Worm (Caenorhabditis elegans) whole organism, L4 larva: ENCODE results near the gene C10C6.7.

Source experiments
- F49E8.2 ChIP-seq: sonication (generic microtip); optimal IDR thresholded peaks from 2 replicates; lab custom pipeline; 2016; ENCODE audit warnings: missing compliant biosample characterization, mild to moderate bottlenecking, missing genetic modification characterization, borderline replicate concordance
- T20F7.1 ChIP-seq: fragments of 200-800 bp; sonication (Bioruptor generic); optimal IDR thresholded peaks from 2 replicates; lab custom pipeline; 2018; ENCODE audit warnings: mild to moderate bottlenecking, missing genetic modification characterization, missing compliant biosample characterization
- Y5F2A.4 ChIP-seq: fragments of 200-800 bp; sonication (Bioruptor generic); optimal IDR thresholded peaks from 2 replicates; lab custom pipeline; 2018; ENCODE audit warnings: mild to moderate bottlenecking, missing genetic modification characterization, missing compliant biosample characterization
- aha-1 ChIP-seq: fragments of 150-350 bp; peaks from one replicate; lab custom pipeline; 2014; ENCODE audit warnings: missing biosample characterization, missing genetic modification characterization
- attf-4 ChIP-seq: sonication (generic microtip); optimal IDR thresholded peaks from 3 replicates; lab custom pipeline; 2017; ENCODE audit warnings: missing biosample characterization, missing genetic modification characterization
- cey-2 ChIP-seq: sonication (generic microtip); optimal IDR thresholded peaks from 3 replicates; lab custom pipeline; 2017; ENCODE audit warnings: missing genetic modification characterization, mild to moderate bottlenecking, missing compliant biosample characterization, antibody characterized with exemption, borderline replicate concordance; ENCODE audit not compliant: insufficient read depth
- ctbp-1 ChIP-seq: fragments of 200-800 bp; sonication (Bioruptor generic); IDR thresholded peaks from 2 replicates; pipeline ENCODE4 v1.3.6; 2022; ENCODE audit warnings: missing genetic modification reagents, missing genetic modification characterization, missing compliant biosample characterization
- daf-16 ChIP-seq, 3 experiments: sonication (generic microtip); optimal IDR thresholded peaks; 2 replicates each; lab custom pipeline; 2016 to 2017; ENCODE audit warnings: missing genetic modification characterization in 3 of 3, missing genetic modification reagents in 3 of 3, mild to moderate bottlenecking in 2 of 3, missing compliant biosample characterization in 2 of 3, missing biosample characterization in 1 of 3, moderate library complexity in 1 of 3
- dmd-6 ChIP-seq: fragments of 200-800 bp; sonication (Bioruptor generic); IDR thresholded peaks from 2 replicates; pipeline ENCODE4 v1.3.6; 2022; ENCODE audit warnings: missing genetic modification reagents, missing genetic modification characterization, missing compliant biosample characterization
- dve-1 ChIP-seq: sonication (generic microtip); optimal IDR thresholded peaks from 2 replicates; lab custom pipeline; 2017; ENCODE audit warnings: antibody characterized with exemption, mild to moderate bottlenecking, missing genetic modification characterization, missing compliant biosample characterization; ENCODE audit not compliant: insufficient read depth
- fos-1 ChIP-seq: fragments of 150-350 bp; optimal IDR thresholded peaks from 2 replicates; lab custom pipeline; 2014; ENCODE audit warnings: missing biosample characterization, missing genetic modification characterization
- hlh-11 ChIP-seq: fragments of 200-800 bp; sonication (Bioruptor generic); optimal IDR thresholded peaks from 2 replicates; lab custom pipeline; 2018; ENCODE audit warnings: mild to moderate bottlenecking, missing genetic modification characterization, missing compliant biosample characterization
- hlh-30 ChIP-seq: sonication (generic microtip); optimal IDR thresholded peaks from 2 replicates; lab custom pipeline; 2017; ENCODE audit warnings: antibody characterized with exemption, mild to moderate bottlenecking, missing genetic modification characterization, missing compliant biosample characterization; ENCODE audit not compliant: insufficient read depth
- hmg-1.1 ChIP-seq: fragments of 200-800 bp; sonication (Bioruptor generic); IDR thresholded peaks from 2 replicates; pipeline ENCODE4 v1.3.6; 2022; ENCODE audit warnings: missing genetic modification reagents, missing genetic modification characterization, missing compliant biosample characterization
- lin-13 ChIP-seq: fragments of 150-350 bp; optimal IDR thresholded peaks from 2 replicates; lab custom pipeline; 2014; ENCODE audit warnings: missing biosample characterization, missing genetic modification reagents, missing genetic modification characterization
- lin-15B ChIP-seq: fragments of 150-350 bp; sonication (generic microtip); optimal IDR thresholded peaks from 3 replicates; lab custom pipeline; 2014; ENCODE audit warnings: missing biosample characterization, missing genetic modification characterization
- lin-29 ChIP-seq: fragments of 200-800 bp; sonication (Bioruptor generic); IDR thresholded peaks from 2 replicates; pipeline ENCODE4 v1.3.6; 2022; ENCODE audit warnings: missing genetic modification reagents, missing genetic modification characterization, missing compliant biosample characterization
- lin-38 ChIP-seq: fragments of 200-800 bp; sonication (Bioruptor generic); IDR thresholded peaks from 2 replicates; pipeline ENCODE4 v1.3.6; 2022; ENCODE audit warnings: missing genetic modification reagents, missing genetic modification characterization, missing compliant biosample characterization
- lsy-2 ChIP-seq, 2 experiments: fragments of 150-350 bp in 1 of 2; sonication (generic microtip) in 1 of 2; optimal IDR thresholded peaks; 2 replicates each; lab custom pipeline; 2014 to 2017; ENCODE audit warnings: missing biosample characterization in 2 of 2, missing genetic modification characterization in 2 of 2
- madf-5 ChIP-seq, 2 experiments: fragments of 200-800 bp; sonication (Bioruptor generic); IDR thresholded peaks; 2 replicates each; pipeline ENCODE4 v1.3.6; 2022; ENCODE audit warnings: missing compliant biosample characterization in 2 of 2, missing genetic modification characterization in 2 of 2
- mdl-1 ChIP-seq, 2 experiments: fragments of 150-350 bp in 1 of 2; sonication (generic microtip) in 1 of 2; optimal IDR thresholded peaks; 2 replicates each; lab custom pipeline; 2014 to 2017; ENCODE audit warnings: missing biosample characterization in 2 of 2, missing genetic modification characterization in 2 of 2
- mdt-29 ChIP-seq: fragments of 200-800 bp; sonication (Bioruptor generic); IDR thresholded peaks from 2 replicates; pipeline ENCODE4 v1.3.6; 2022; ENCODE audit warnings: missing genetic modification reagents, missing genetic modification characterization, missing compliant biosample characterization
- mep-1 ChIP-seq: fragments of 150-350 bp; sonication (generic microtip); optimal IDR thresholded peaks from 3 replicates; lab custom pipeline; 2014; ENCODE audit warnings: missing biosample characterization, missing genetic modification characterization
- mes-2 ChIP-seq: sonication (generic microtip); optimal IDR thresholded peaks from 2 replicates; lab custom pipeline; 2016; ENCODE audit warnings: missing genotype, mild to moderate bottlenecking, missing genetic modification characterization, missing compliant biosample characterization; ENCODE audit not compliant: poor library complexity, severe bottlenecking
- mxl-3 ChIP-seq: fragments of 200-800 bp; sonication (Bioruptor generic); optimal IDR thresholded peaks from 2 replicates; lab custom pipeline; 2018; ENCODE audit warnings: mild to moderate bottlenecking, missing genetic modification characterization, missing compliant biosample characterization
- nhr-10 ChIP-seq: fragments of 150-350 bp; optimal IDR thresholded peaks from 2 replicates; lab custom pipeline; 2014; ENCODE audit warnings: missing biosample characterization, missing genetic modification characterization
- nhr-11 ChIP-seq: fragments of 150-350 bp; optimal IDR thresholded peaks from 2 replicates; lab custom pipeline; 2014; ENCODE audit warnings: missing biosample characterization, missing genetic modification characterization
- nhr-111 ChIP-seq: fragments of 200-800 bp; sonication (Bioruptor generic); optimal IDR thresholded peaks from 2 replicates; lab custom pipeline; 2018; ENCODE audit warnings: mild to moderate bottlenecking, missing genetic modification characterization, missing compliant biosample characterization
- nhr-28 ChIP-seq: fragments of 150-350 bp; optimal IDR thresholded peaks from 2 replicates; lab custom pipeline; 2014; ENCODE audit warnings: missing biosample characterization, missing genetic modification characterization
- nhr-6 ChIP-seq: fragments of 150-350 bp; optimal IDR thresholded peaks from 2 replicates; lab custom pipeline; 2014; ENCODE audit warnings: missing biosample characterization, missing genetic modification characterization
- nhr-77 ChIP-seq: fragments of 150-350 bp; optimal IDR thresholded peaks from 2 replicates; lab custom pipeline; 2014; ENCODE audit warnings: missing biosample characterization, missing genetic modification characterization
- pha-4 ChIP-seq, 2 experiments: fragments of 150-350 bp in 1 of 2; fragments of 200-800 bp in 1 of 2; sonication (Bioruptor generic) in 1 of 2; IDR thresholded peaks in 1 of 2; optimal IDR thresholded peaks in 1 of 2; 2 replicates each; pipeline versions ENCODE4 v1.3.6 to Lab custom; 2014 to 2022; ENCODE audit warnings: missing genetic modification characterization in 2 of 2, missing genetic modification reagents in 2 of 2, missing biosample characterization in 1 of 2, missing compliant biosample characterization in 1 of 2
- pqm-1 ChIP-seq: sonication (generic microtip); optimal IDR thresholded peaks from 2 replicates; lab custom pipeline; 2017; ENCODE audit warnings: missing biosample characterization, missing genetic modification characterization
- rbr-2 ChIP-seq: sonication (generic microtip); optimal IDR thresholded peaks from 2 replicates; lab custom pipeline; 2016; ENCODE audit warnings: missing genotype, missing genetic modification characterization, missing compliant biosample characterization
- saeg-2 ChIP-seq: fragments of 200-800 bp; sonication (Bioruptor generic); IDR thresholded peaks from 2 replicates; pipeline ENCODE4 v1.3.6; 2022; ENCODE audit warnings: missing genetic modification reagents, missing genetic modification characterization, missing compliant biosample characterization
- sdz-12 ChIP-seq: fragments of 200-800 bp; sonication (Bioruptor generic); optimal IDR thresholded peaks from 2 replicates; lab custom pipeline; 2018; ENCODE audit warnings: mild to moderate bottlenecking, missing genetic modification characterization, missing compliant biosample characterization
- tra-1 ChIP-seq: fragments of 200-800 bp; sonication (Bioruptor generic); IDR thresholded peaks from 2 replicates; pipeline ENCODE4 v1.3.6; 2022; ENCODE audit warnings: missing genetic modification reagents, missing genetic modification characterization, missing compliant biosample characterization
- unc-62 ChIP-seq, 3 experiments: fragments of 150-350 bp in 1 of 3; sonication (generic microtip); optimal IDR thresholded peaks in 2 of 3; peaks in 1 of 3; 1 replicate in 1 of 3; 2 replicates in 2 of 3; lab custom pipeline; 2014 to 2017; ENCODE audit warnings: missing biosample characterization in 3 of 3, missing genetic modification characterization in 3 of 3, missing genetic modification reagents in 3 of 3, missing genotype in 1 of 3

Gene C10C6.7

DNA sequence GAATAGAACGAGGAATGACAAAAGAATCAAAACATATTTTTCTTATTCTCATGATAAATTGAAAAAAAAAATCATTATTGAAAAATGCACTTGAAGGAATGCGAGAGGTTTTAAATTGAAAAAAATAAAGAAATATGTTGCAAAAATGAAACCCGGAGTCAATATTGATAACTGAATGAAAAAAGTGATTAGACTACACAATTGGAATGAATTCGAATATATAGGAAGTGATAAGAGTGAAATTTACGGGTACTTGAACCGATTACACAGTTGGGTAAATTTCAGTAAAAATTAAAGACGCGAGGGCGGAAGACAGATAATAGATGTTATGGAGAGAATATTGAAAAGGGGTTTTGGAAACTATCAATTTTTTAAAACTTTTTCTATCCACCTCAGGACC lies 21.8 kb upstream of the C10C6.7 start:
- TF ChIP-seq saeg-2 (GFP tag; lab: Robert Waterston, UW) (no peak), nhr-28 (peak; percentile 72), lin-38 (GFP tag; lab: Robert Waterston, UW) (no peak), daf-16 (GFP tag; optimal IDR thresholded peaks at IDR 0.05; lab: Kevin White, UChicago) (no peak), daf-16 (tag; optimal IDR thresholded peaks at IDR 0.05; lab: Kevin White, UChicago) (peak; percentile 39), mdt-29 (GFP tag; lab: Robert Waterston, UW) (no peak), pqm-1 (tag; lab: Kevin White, UChicago) (peak; percentile 81)

DNA sequence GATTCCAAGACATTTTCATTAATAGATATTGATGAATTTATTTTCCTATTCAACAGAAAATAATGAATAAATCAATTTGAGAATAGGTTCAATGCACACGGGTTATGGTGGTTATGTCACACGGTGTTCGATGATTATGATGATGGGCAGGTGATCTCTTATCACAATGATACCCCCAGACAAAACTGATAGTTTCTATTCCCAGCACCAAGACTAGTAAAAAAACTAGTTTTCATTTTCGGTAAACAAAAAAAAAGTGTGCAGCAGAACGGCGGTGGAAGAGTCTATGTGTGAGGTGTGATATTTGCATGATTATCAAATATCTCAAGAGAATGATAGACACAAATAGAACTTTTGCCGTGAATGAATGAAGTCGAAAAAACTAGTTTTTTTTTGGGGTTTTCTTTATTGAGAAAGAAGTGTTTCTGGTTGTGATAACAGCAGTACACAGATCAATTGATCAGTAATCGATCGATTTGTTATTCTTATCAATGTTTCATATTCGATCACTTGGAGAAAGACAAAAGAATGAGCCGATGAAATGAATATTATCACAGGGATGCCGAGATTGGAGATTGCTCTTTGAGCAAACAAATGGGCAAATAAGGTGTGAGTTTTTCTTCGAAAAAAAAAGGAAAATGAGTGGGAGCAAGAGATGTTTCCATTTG lies 20.7 kb upstream of the C10C6.7 start:
- 0 out of 2 replicates have a peak, but pooled peaks have one; percentile 8 for TF ChIP-seq tra-1
- TF ChIP-seq aha-1 = peak; percentile 15
- no peak for TF ChIP-seq saeg-2 (GFP tag; lab: Robert Waterston, UW)
- TF ChIP-seq mes-2 (tag; lab: Kevin White, UChicago) = peak; percentile 9
- peak; percentile 42 for TF ChIP-seq nhr-28
- peak; percentile 28 for TF ChIP-seq pqm-1 (tag; lab: Kevin White, UChicago)
- TF ChIP-seq nhr-111 (GFP tag; lab: Kevin White, UChicago) = no peak
- TF ChIP-seq dmd-6 (GFP tag; lab: Robert Waterston, UW) = peak; percentile 55
- TF ChIP-seq dve-1 (tag; lab: Kevin White, UChicago) = peak; percentile 10
- no peak for TF ChIP-seq rbr-2
- TF ChIP-seq mdl-1 (tag; optimal IDR thresholded peaks at IDR 0.05; lab: Kevin White, UChicago) = peak in 1 of 2 experiments; percentile 7
- no peak for TF ChIP-seq cey-2
- peak; percentile 3 for TF ChIP-seq nhr-10 (tag; lab: Kevin White, UChicago)
- no peak for TF ChIP-seq lin-15B (tag; lab: Kevin White, UChicago)
- no peak for TF ChIP-seq attf-4 (tag; lab: Kevin White, UChicago)
- TF ChIP-seq hlh-11 (tag; lab: Kevin White, UChicago) = peak; percentile 68
- peak; percentile 81 for TF ChIP-seq hlh-30 (tag; lab: Kevin White, UChicago)
- peak; percentile 16 for TF ChIP-seq nhr-6
- no peak for TF ChIP-seq lin-13 (GFP tag; lab: Kevin White, UChicago)
- TF ChIP-seq daf-16 (GFP tag; optimal IDR thresholded peaks at IDR 0.05; lab: Kevin White, UChicago) = peak in 1 of 2 experiments; percentile 4
- TF ChIP-seq daf-16 (tag; optimal IDR thresholded peaks at IDR 0.05; lab: Kevin White, UChicago) = no peak

- peak in 1 of 2 experiments; percentile 94 for TF ChIP-seq unc-62 (GFP tag; optimal IDR thresholded peaks at IDR 0.05 in 1 of 2; lab: Kevin White, UChicago)
- TF ChIP-seq unc-62 (tag; optimal IDR thresholded peaks at IDR 0.05; lab: Kevin White, UChicago) = no peak
- no peak for TF ChIP-seq fos-1
- no peak for TF ChIP-seq Y5F2A.4
- TF ChIP-seq aha-1 = peak; percentile 67
Observed at ce11 chrIV:11486859-11487258, 19.5 kb upstream of the C10C6.7 start.

DNA sequence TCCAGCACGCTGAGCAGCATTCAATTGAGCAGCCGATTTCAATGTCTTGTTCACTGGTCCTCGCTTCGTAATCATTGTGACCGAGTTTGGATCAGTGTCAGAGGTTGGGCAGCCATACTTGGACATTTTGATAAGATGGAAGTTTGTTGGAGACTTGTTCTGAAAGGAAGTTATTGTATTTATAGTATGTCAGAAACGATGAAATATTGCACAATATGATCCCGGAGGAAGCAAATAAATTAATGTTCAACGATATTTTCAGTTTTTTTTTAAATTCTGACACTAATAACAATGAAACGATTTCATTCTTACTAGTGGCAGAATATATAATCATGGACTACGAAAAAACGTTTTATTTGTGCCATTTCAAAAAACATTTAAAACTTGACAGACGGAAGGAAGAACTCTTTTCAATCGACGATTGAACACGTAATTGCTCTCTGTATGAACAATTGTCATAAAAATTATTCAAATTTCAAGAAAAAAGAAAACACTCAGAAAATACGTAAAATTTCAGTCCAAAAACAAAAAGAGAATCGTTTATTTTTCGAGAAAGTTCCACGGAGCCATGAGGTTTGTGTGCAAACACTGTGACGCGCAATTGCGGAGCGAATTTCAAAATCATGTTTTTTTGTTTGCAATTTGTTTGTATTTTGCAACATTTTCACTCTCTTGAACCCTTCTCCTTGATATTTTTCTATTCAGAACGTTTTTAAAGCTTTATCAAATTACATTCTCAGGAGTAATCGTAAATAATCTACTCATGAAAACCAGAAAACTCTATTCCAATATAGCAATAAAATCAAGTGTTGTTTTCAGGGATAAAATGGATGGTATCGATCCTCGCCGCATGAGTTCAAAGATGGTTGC lies 12.9 kb upstream of the C10C6.7 start, which contains the start of the genes mbf-1 and nse-4:
Gene mbf-1 (minus strand): TSS at position 343 of the 870 bp plus-strand sequence.
Gene nse-4 (plus strand): TSS at position 820 of the 870 bp plus-strand sequence.
- TF ChIP-seq mdl-1 (tag; optimal IDR thresholded peaks at IDR 0.05; lab: Kevin White, UChicago) = peak in 1 of 2 experiments; percentile 6
- peak; percentile 59 for TF ChIP-seq rbr-2
- 0 out of 2 replicates have a peak, but pooled peaks have one; percentile 10 for TF ChIP-seq ctbp-1
- peak in 1 of 2 experiments; percentile 78 for TF ChIP-seq lsy-2 (tag; optimal IDR thresholded peaks at IDR 0.05; lab: Kevin White, UChicago)
- TF ChIP-seq T20F7.1 (GFP tag; lab: Kevin White, UChicago) = peak; percentile 75
- TF ChIP-seq mxl-3 (GFP tag; lab: Kevin White, UChicago) = no peak
- peak; percentile 42 for TF ChIP-seq hlh-11 (tag; lab: Kevin White, UChicago)
- peak; percentile 43 for TF ChIP-seq nhr-77 (tag; lab: Kevin White, UChicago)
- TF ChIP-seq lin-29 (GFP tag; lab: Robert Waterston, UW) = no peak
- TF ChIP-seq sdz-12 (GFP tag; lab: Kevin White, UChicago) = no peak
- TF ChIP-seq nhr-11 (tag; lab: Kevin White, UChicago) = peak; percentile 0
- peak; percentile 80 for TF ChIP-seq mep-1 (tag; lab: Kevin White, UChicago)
- TF ChIP-seq hmg-1.1 (GFP tag; lab: Robert Waterston, UW) = 0 out of 2 replicates have a peak, but pooled peaks have one; percentile 26
- peak; percentile 69 for TF ChIP-seq lin-38 (GFP tag; lab: Robert Waterston, UW)
- TF ChIP-seq aha-1 = peak; percentile 80
- TF ChIP-seq nhr-28 = peak; percentile 23
- TF ChIP-seq mes-2 (tag; lab: Kevin White, UChicago) = peak; percentile 69
- TF ChIP-seq madf-5 (GFP tag; IDR thresholded peaks at IDR 0.05; lab: Robert Waterston, UW) = no peak
- TF ChIP-seq pha-4 (GFP tag; IDR thresholded peaks at IDR 0.05; lab: Robert Waterston, UW) = 0 out of 2 replicates have a peak, but pooled peaks have one; percentile 12
- TF ChIP-seq pha-4 (tag; optimal IDR thresholded peaks at IDR 0.05; lab: Kevin White, UChicago) = peak; percentile 84
- TF ChIP-seq hlh-30 (tag; lab: Kevin White, UChicago) = peak; percentile 75
- no peak for TF ChIP-seq F49E8.2 (tag; lab: Kevin White, UChicago)
